Worm (Caenorhabditis elegans) whole organism, late embryonic: Measurements from ENCODE around the gene R53.5.

Source experiments
- ets-4 ChIP-seq: sonication (generic microtip); optimal IDR thresholded peaks from 2 replicates; lab custom pipeline; 2016; ENCODE audit warnings: missing genetic modification characterization, missing compliant biosample characterization
- hlh-6 ChIP-seq: sonication (generic microtip); optimal IDR thresholded peaks from 2 replicates; lab custom pipeline; 2016; ENCODE audit warnings: missing genotype, missing genetic modification characterization, missing compliant biosample characterization
- madf-2 ChIP-seq: sonication (generic microtip); optimal IDR thresholded peaks from 2 replicates; lab custom pipeline; 2017; ENCODE audit warnings: missing genetic modification characterization, missing compliant biosample characterization
- nfya-1 ChIP-seq: sonication (generic microtip); optimal IDR thresholded peaks from 2 replicates; lab custom pipeline; 2017; ENCODE audit warnings: missing genetic modification characterization, mild to moderate bottlenecking, missing compliant biosample characterization, antibody characterized with exemption, moderate library complexity
- odd-2 ChIP-seq: sonication (generic microtip); optimal IDR thresholded peaks from 2 replicates; lab custom pipeline; 2017; ENCODE audit warnings: antibody characterized with exemption, mild to moderate bottlenecking, missing genetic modification characterization, missing compliant biosample characterization
- pag-3 ChIP-seq: sonication (generic microtip); optimal IDR thresholded peaks from 2 replicates; lab custom pipeline; 2016; ENCODE audit warnings: missing compliant biosample characterization, missing genetic modification characterization, borderline replicate concordance
- unc-3 ChIP-seq, 2 experiments: fragments of 200-800 bp in 1 of 2; sonication (Bioruptor generic) in 1 of 2; sonication (generic microtip) in 1 of 2; conservative IDR thresholded peaks in 1 of 2; optimal IDR thresholded peaks in 1 of 2; 2 replicates each; pipeline versions ENCODE4 v1.3.6 to Lab custom; 2016 to 2022; ENCODE audit warnings: missing compliant biosample characterization in 2 of 2, missing genetic modification characterization in 2 of 2, missing genetic modification reagents in 1 of 2

DNA sequence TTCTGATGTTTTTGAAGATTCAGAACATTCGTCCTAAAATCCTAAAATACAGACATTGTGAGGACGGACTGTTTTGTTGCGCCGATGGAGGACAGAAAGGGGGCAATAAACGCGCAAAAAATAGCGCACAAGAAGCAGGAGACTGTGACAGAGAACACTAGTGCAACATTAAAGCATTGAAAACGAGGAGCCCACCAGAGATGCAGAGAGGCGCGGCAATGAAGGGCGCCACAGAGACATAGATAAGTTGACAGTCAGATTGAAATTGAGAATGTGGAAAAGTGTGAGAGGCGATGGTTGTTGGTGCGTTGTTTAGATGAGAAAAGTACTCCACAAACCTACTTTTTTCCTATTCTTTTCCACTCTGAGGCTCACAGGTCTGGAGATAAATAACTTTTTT, 4.7 kb upstream of the R53.5 start, which contains the start of gene aakg-5:
- TF ChIP-seq hlh-6 (tag; lab: Kevin White, UChicago) (no peak), odd-2 (tag; lab: Kevin White, UChicago) (no peak), nfya-1 (peak; percentile 25), madf-2 (tag; lab: Kevin White, UChicago) (no peak), ets-4 (tag; lab: Kevin White, UChicago) (no peak), pag-3 (tag; lab: Kevin White, UChicago) (no peak), unc-3 (GFP tag; conservative IDR thresholded peaks at IDR 0.05; lab: Robert Waterston, UW) (no peak), unc-3 (tag; optimal IDR thresholded peaks at IDR 0.05; lab: Kevin White, UChicago) (no peak)
